Fruit fly (Drosophila melanogaster) whole organism, pupa: ENCODE measurements around the gene CG17834.

Source experiments
- CG10348 ChIP-seq: fragments of 200-800 bp; sonication (Bioruptor generic); IDR thresholded peaks from 2 replicates; pipeline ENCODE4 v1.3.6; 2022; ENCODE audit warnings: missing biosample characterization, missing genetic modification characterization
- CG14655 ChIP-seq: fragments of 200-800 bp; sonication (Bioruptor generic); optimal IDR thresholded peaks from 3 replicates; lab custom pipeline; 2017; ENCODE audit warnings: mild to moderate bottlenecking, missing biosample characterization, missing genetic modification reagents, missing genetic modification characterization
- CG32121 ChIP-seq: fragments of 200-800 bp; sonication (Bioruptor generic); IDR thresholded peaks from 2 replicates; pipeline ENCODE4 v1.3.6; 2022; ENCODE audit warnings: missing biosample characterization, missing genetic modification characterization
- CG34367 ChIP-seq: fragments of 200-800 bp; sonication (Bioruptor generic); optimal IDR thresholded peaks from 2 replicates; lab custom pipeline; 2018; ENCODE audit warnings: missing biosample characterization, mild to moderate bottlenecking, missing genetic modification characterization
- CG4496 ChIP-seq: fragments of 200-800 bp; sonication (Bioruptor generic); IDR thresholded peaks from 3 replicates; pipeline ENCODE4 v1.3.6; 2022; ENCODE audit warnings: missing biosample characterization, missing genetic modification characterization
- CG8159 ChIP-seq: fragments of 200-800 bp; sonication (Bioruptor generic); optimal IDR thresholded peaks from 3 replicates; lab custom pipeline; 2018; ENCODE audit warnings: missing biosample characterization, mild to moderate bottlenecking, missing genetic modification characterization, moderate library complexity
- CG8301 ChIP-seq: fragments of 200-800 bp; sonication (Bioruptor generic); optimal IDR thresholded peaks from 2 replicates; lab custom pipeline; 2018; ENCODE audit warnings: missing biosample characterization, mild to moderate bottlenecking, missing genetic modification characterization
- CG9948 ChIP-seq: fragments of 200-800 bp; sonication (Bioruptor generic); optimal IDR thresholded peaks from 2 replicates; lab custom pipeline; 2018; ENCODE audit warnings: missing biosample characterization, mild to moderate bottlenecking, missing genetic modification characterization, moderate library complexity
- D1 ChIP-seq: fragments of 200-800 bp; sonication (Bioruptor generic); optimal IDR thresholded peaks from 2 replicates; lab custom pipeline; 2018; ENCODE audit warnings: missing biosample characterization, mild to moderate bottlenecking, missing genetic modification characterization, moderate library complexity
- EcR ChIP-seq: fragments of 200-800 bp; sonication (Bioruptor generic); optimal IDR thresholded peaks from 3 replicates; lab custom pipeline; 2019; ENCODE audit warnings: missing biosample characterization, missing genetic modification characterization, mild to moderate bottlenecking, moderate library complexity, missing genetic modification reagents
- Pif1B ChIP-seq: fragments of 200-800 bp; sonication (Bioruptor generic); optimal IDR thresholded peaks from 3 replicates; lab custom pipeline; 2016; ENCODE audit warnings: missing biosample characterization, missing genetic modification characterization
- fd96Ca ChIP-seq: fragments of 200-800 bp; sonication (Bioruptor generic); IDR thresholded peaks from 3 replicates; pipeline ENCODE4 v1.3.6; 2022; ENCODE audit warnings: missing biosample characterization, missing genetic modification characterization
- gl ChIP-seq: fragments of 200-800 bp; sonication (Bioruptor generic); optimal IDR thresholded peaks from 2 replicates; lab custom pipeline; 2018; ENCODE audit warnings: missing biosample characterization, mild to moderate bottlenecking, missing genetic modification characterization
- rn ChIP-seq: fragments of 200-800 bp; sonication (Bioruptor generic); IDR thresholded peaks from 2 replicates; pipeline ENCODE4 v1.3.6; 2022; ENCODE audit warnings: missing biosample characterization, missing genetic modification characterization

dm6 chr2L:8506729-8507128 is 22.2 kb upstream of the CG17834 start, which contains the start of gene Dh31:
- TF ChIP-seq gl (no peak), Pif1B (no peak), fd96Ca (GFP tag; lab: Robert Waterston, UW) (no peak), CG14655 (GFP tag; lab: Kevin White, UChicago) (no peak), CG4496 (no peak), CG9948 (tag; lab: Kevin White, UChicago) (no peak), CG8159 (tag; lab: Kevin White, UChicago) (no peak), D1 (no peak), rn (GFP tag; lab: Robert Waterston, UW) (no peak), CG8301 (tag; lab: Kevin White, UChicago) (no peak), CG34367 (tag; lab: Kevin White, UChicago) (no peak), CG32121 (GFP tag; lab: Robert Waterston, UW) (no peak), EcR (GFP tag; lab: Kevin White, UChicago) (no peak), CG10348 (GFP tag; lab: Robert Waterston, UW) (no peak)
